Fruit fly (Drosophila melanogaster): Measurements from ENCODE around the gene CREG.

The CREG gene

DNA sequence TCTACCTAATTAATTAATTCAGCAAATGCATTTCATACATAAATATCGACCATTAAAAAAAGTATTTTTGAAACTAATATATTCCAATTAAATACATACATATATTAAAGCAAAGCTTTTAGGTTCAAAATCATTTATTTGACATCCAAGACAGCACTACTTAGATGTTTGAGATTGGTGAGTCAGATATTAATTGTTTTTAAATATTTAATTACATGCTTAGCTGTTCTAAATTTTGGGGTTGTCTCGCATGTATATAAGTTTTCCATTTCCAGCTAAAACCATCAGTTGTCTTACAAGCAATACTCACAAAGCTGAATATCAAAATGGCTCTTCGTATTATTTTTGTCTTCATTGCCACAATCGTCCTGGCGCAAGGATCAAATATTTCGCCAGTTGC lies 24.0 kb upstream of the CREG start, which contains the start of gene CG42834:
TSS of gene CG42834 (plus strand) at position 301 of the 400 bp plus-strand sequence.
- no peak for TF ChIP-seq D (optimal IDR thresholded peaks at IDR 0.05)
- no peak for TF ChIP-seq D (GFP tag; optimal IDR thresholded peaks at IDR 0.05)
- no peak for TF ChIP-seq NFAT (GFP tag; IDR thresholded peaks at IDR 0.05)
- no peak for TF ChIP-seq CG31388 (GFP tag; optimal IDR thresholded peaks at IDR 0.05)
- TF ChIP-seq CG15269 (tag; optimal IDR thresholded peaks at IDR 0.05), result no peak
- TF ChIP-seq zf30C (GFP tag; optimal IDR thresholded peaks at IDR 0.05), result no peak
- no peak for TF ChIP-seq CG18262 (tag; optimal IDR thresholded peaks at IDR 0.05)
- no peak for TF ChIP-seq wek (GFP tag; optimal IDR thresholded peaks at IDR 0.05)
- TF ChIP-seq CG6254 (GFP tag; optimal IDR thresholded peaks at IDR 0.05), result no peak
- TF ChIP-seq ttk (GFP tag; IDR thresholded peaks at IDR 0.05), result no peak
- TF ChIP-seq bbx (GFP tag; IDR thresholded peaks at IDR 0.05; ENCODE audit: partially characterized antibody), result no peak
- TF ChIP-seq CG8765 (GFP tag; IDR thresholded peaks at IDR 0.05), result no peak
- TF ChIP-seq row (GFP tag; IDR thresholded peaks at IDR 0.05), result no peak
- no peak for TF ChIP-seq CG9215 (GFP tag; IDR thresholded peaks at IDR 0.05)

DNA sequence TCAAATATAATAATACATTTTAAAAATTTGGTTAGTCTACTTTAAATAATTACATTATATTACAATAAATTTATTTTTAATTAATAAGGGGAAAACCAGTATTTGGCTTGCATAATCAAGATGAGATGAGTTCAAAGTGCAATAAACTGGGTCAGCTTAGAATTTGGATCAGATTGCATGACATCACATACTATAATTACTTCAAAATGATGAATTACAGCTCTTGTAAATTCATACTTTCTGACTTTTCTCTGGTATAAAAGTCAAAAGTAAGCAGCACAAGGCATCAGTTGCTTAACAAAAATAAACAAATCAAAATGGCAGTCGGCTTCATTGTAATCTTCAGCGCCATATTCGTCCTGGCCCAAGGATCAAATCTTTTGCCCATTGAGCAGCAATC lies 22.7 kb upstream of the CREG start, which contains the start of gene CG33333:
TSS of gene CG33333 (plus strand) at position 301 of the 400 bp plus-strand sequence.
- no peak for TF ChIP-seq dmrt11E (tag; optimal IDR thresholded peaks at IDR 0.05)
- no peak for TF ChIP-seq CG17359 (tag; optimal IDR thresholded peaks at IDR 0.05)
- TF ChIP-seq Dbx (GFP tag; IDR thresholded peaks at IDR 0.05), result no peak
- no peak for TF ChIP-seq CG13287 (GFP tag; IDR thresholded peaks at IDR 0.05; ENCODE audit: partially characterized antibody)
- no peak for TF ChIP-seq cas (GFP tag; IDR thresholded peaks at IDR 0.05)
- TF ChIP-seq Mad (GFP tag; optimal IDR thresholded peaks at IDR 0.05), result no peak
- TF ChIP-seq CG42726 (GFP tag; IDR thresholded peaks at IDR 0.05; ENCODE audit: partially characterized antibody), result no peak
- no peak for TF ChIP-seq tio (GFP tag; optimal IDR thresholded peaks at IDR 0.05)
- TF ChIP-seq ci (GFP tag; IDR thresholded peaks at IDR 0.05), result no peak
- no peak for TF ChIP-seq CG8089 (GFP tag; optimal IDR thresholded peaks at IDR 0.05)
- TF ChIP-seq HLH4C (GFP tag; IDR thresholded peaks at IDR 0.05; ENCODE audit: partially characterized antibody), result no peak
- TF ChIP-seq ro (GFP tag; IDR thresholded peaks at IDR 0.05), result no peak
- no peak for TF ChIP-seq Scr (GFP tag; IDR thresholded peaks at IDR 0.05; ENCODE audit: partially characterized antibody)
- TF ChIP-seq ato (GFP tag; IDR thresholded peaks at IDR 0.05; ENCODE audit: partially characterized antibody), result no peak
- no peak for TF ChIP-seq CG32772 (GFP tag; IDR thresholded peaks at IDR 0.05)

DNA sequence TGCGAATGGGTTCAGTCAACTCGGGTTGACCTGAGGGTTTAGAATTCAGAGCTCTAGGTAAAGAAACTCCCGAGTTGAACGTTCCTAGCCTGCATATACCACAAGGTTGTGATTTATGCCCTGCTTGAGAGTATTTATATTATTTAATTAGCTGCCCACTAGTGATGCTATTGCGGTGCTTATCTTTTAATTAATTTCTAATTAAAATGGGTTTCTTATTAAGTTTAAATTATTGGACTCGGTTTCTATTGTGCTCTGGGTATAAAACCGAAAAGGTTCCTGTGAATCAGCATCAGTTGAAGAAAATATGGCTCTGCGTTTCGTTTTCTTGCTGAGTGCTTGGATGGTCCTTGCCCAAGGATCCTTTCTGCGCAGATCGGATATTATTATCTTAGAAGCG lies 21.0 kb upstream of the CREG start, which contains the start of gene CG5866:
TSS of gene CG5866 (plus strand) at position 301 of the 400 bp plus-strand sequence.
- TF ChIP-seq CG6689 (GFP tag; IDR thresholded peaks at IDR 0.05), result no peak
- no peak for TF ChIP-seq D19A (tag; optimal IDR thresholded peaks at IDR 0.05)
- no peak for TF ChIP-seq hkb (optimal IDR thresholded peaks at IDR 0.05)
- TF ChIP-seq hkb (GFP tag; IDR thresholded peaks at IDR 0.05), result no peak
- TF ChIP-seq CG12071 (GFP tag; optimal IDR thresholded peaks at IDR 0.05), result no peak
- no peak for TF ChIP-seq Ets65A (GFP tag)
- TF ChIP-seq CG4730 (GFP tag; IDR thresholded peaks at IDR 0.05), result no peak
- no peak for TF ChIP-seq Myb (GFP tag; optimal IDR thresholded peaks at IDR 0.05)
- no peak for TF ChIP-seq CG12659 (GFP tag; optimal IDR thresholded peaks at IDR 0.05)
- TF ChIP-seq Gug (GFP tag; IDR thresholded peaks at IDR 0.05), result no peak
- TF ChIP-seq CG34422 (GFP tag; IDR thresholded peaks at IDR 0.05), result no peak
- no peak for TF ChIP-seq Tbp (GFP tag; optimal IDR thresholded peaks at IDR 0.05)
- TF ChIP-seq chif (GFP tag; optimal IDR thresholded peaks at IDR 0.05), result no peak
- TF ChIP-seq CG10267 (tag; optimal IDR thresholded peaks at IDR 0.05), result no peak
- no peak for TF ChIP-seq Hmx (GFP tag; optimal IDR thresholded peaks at IDR 0.05)
- TF ChIP-seq CG1647 (GFP tag; optimal IDR thresholded peaks at IDR 0.05), result no peak
